Fruit fly (Drosophila melanogaster) whole organism, adult: ENCODE data around the gene mRpS33.

Experiments used
- CG11617 ChIP-seq: fragments of 200-800 bp; sonication (Bioruptor generic); optimal IDR thresholded peaks from 2 replicates; lab custom pipeline; 2017; ENCODE audit warnings: mild to moderate bottlenecking, missing biosample characterization, missing genetic modification reagents, missing genetic modification characterization
- CG12768 ChIP-seq: fragments of 200-800 bp; sonication (Bioruptor generic); optimal IDR thresholded peaks from 2 replicates; lab custom pipeline; 2017; ENCODE audit warnings: missing biosample characterization, missing genetic modification characterization, mild to moderate bottlenecking, moderate library complexity, missing genetic modification reagents
- CG14711 ChIP-seq: fragments of 200-800 bp; sonication (Bioruptor generic); optimal IDR thresholded peaks from 2 replicates; lab custom pipeline; 2018; ENCODE audit warnings: missing biosample characterization, mild to moderate bottlenecking, missing genetic modification characterization, moderate library complexity
- CG1620 ChIP-seq: fragments of 200-800 bp; sonication (Bioruptor generic); optimal IDR thresholded peaks from 2 replicates; lab custom pipeline; 2016; ENCODE audit warnings: missing biosample characterization, missing genetic modification characterization
- CG33017 ChIP-seq: fragments of 200-800 bp; sonication (Bioruptor generic); optimal IDR thresholded peaks from 2 replicates; lab custom pipeline; 2018; ENCODE audit warnings: missing biosample characterization, mild to moderate bottlenecking, missing genetic modification characterization, moderate library complexity
- CG5204 ChIP-seq: fragments of 200-800 bp; sonication (Bioruptor generic); optimal IDR thresholded peaks from 2 replicates; lab custom pipeline; 2016; ENCODE audit warnings: missing biosample characterization, missing genetic modification characterization
- CG7045 ChIP-seq: fragments of 200-800 bp; sonication (Bioruptor generic); optimal IDR thresholded peaks from 2 replicates; lab custom pipeline; 2017; ENCODE audit warnings: missing biosample characterization, mild to moderate bottlenecking, missing genetic modification characterization
- CG7101 ChIP-seq: fragments of 200-800 bp; sonication (Bioruptor generic); optimal IDR thresholded peaks from 2 replicates; lab custom pipeline; 2018; ENCODE audit warnings: missing biosample characterization, mild to moderate bottlenecking, missing genetic modification characterization, moderate library complexity
- Clk ChIP-seq: fragments of 200-800 bp; sonication (Bioruptor generic); optimal IDR thresholded peaks from 2 replicates; lab custom pipeline; 2017; ENCODE audit warnings: missing biosample characterization, missing genetic modification characterization
- Crg-1 ChIP-seq: fragments of 200-800 bp; sonication (Bioruptor generic); optimal IDR thresholded peaks from 2 replicates; lab custom pipeline; 2016; ENCODE audit warnings: missing biosample characterization, missing genetic modification characterization
- Hr96 ChIP-seq: fragments of 200-800 bp; sonication (Bioruptor generic); optimal IDR thresholded peaks from 2 replicates; lab custom pipeline; 2016; ENCODE audit warnings: missing biosample characterization, missing genetic modification characterization
- Mnt ChIP-seq: fragments of 200-800 bp; sonication (Bioruptor generic); optimal IDR thresholded peaks from 2 replicates; lab custom pipeline; 2016; ENCODE audit warnings: missing biosample characterization, mild to moderate bottlenecking, missing genetic modification characterization
- bab1 ChIP-seq: fragments of 200-800 bp; sonication (Bioruptor generic); optimal IDR thresholded peaks from 3 replicates; lab custom pipeline; 2019; ENCODE audit warnings: missing biosample characterization, mild to moderate bottlenecking, missing genetic modification characterization, moderate library complexity
- cic ChIP-seq: fragments of 200-800 bp; sonication (Bioruptor generic); optimal IDR thresholded peaks from 2 replicates; lab custom pipeline; 2017; ENCODE audit warnings: missing biosample characterization, mild to moderate bottlenecking, missing genetic modification characterization, moderate library complexity
- cnc ChIP-seq, 2 experiments: fragments of >200 bp; optimal IDR thresholded peaks; 2 replicates each; lab custom pipeline; 2017
- kay ChIP-seq: fragments of 200-800 bp; sonication (Bioruptor generic); peaks from one replicate; lab custom pipeline; 2016; ENCODE audit warnings: missing biosample characterization, missing genetic modification characterization, borderline replicate concordance
- ovo ChIP-seq: fragments of 200-800 bp; sonication (Bioruptor generic); optimal IDR thresholded peaks from 2 replicates; lab custom pipeline; 2016; ENCODE audit warnings: missing biosample characterization, missing genetic modification characterization
- pad ChIP-seq: fragments of 200-800 bp; sonication (Bioruptor generic); optimal IDR thresholded peaks from 3 replicates; lab custom pipeline; 2017; ENCODE audit warnings: missing biosample characterization, missing genetic modification characterization, mild to moderate bottlenecking, moderate library complexity, missing genetic modification reagents
- tj ChIP-seq: fragments of 200-800 bp; sonication (Bioruptor generic); optimal IDR thresholded peaks from 3 replicates; lab custom pipeline; 2017; ENCODE audit warnings: missing biosample characterization, mild to moderate bottlenecking, missing genetic modification characterization, moderate library complexity
- toe ChIP-seq: fragments of 200-800 bp; sonication (Bioruptor generic); optimal IDR thresholded peaks from 2 replicates; lab custom pipeline; 2016; ENCODE audit warnings: missing biosample characterization, missing genetic modification characterization

Gene mRpS33

DNA sequence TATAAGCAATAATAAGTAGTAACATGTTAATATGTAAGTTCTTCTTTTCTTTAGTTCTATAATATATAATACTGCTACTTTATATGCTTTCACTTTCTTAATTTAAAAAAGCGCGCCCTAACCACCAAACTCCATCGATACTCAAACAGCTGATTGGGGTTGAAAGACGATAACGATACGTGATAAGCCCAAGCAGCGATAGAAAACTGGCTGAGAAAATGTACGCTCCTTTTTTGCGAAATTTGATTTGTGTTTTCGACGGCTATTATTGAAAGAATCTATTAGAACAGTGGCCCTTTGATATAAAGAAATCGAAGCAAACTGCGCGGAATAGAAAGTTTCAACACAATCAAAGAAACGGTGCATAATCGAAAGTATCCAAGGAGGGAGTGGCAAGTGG is 19.5 kb upstream of the mRpS33 start, which contains the start of gene CG14883:
CG14883 (plus strand) TSS at position 178 of the 400 bp plus-strand sequence.
- peak; percentile 42 for TF ChIP-seq kay
- no peak for TF ChIP-seq pad

dm6 chr3R:16454192-16454591 is 17.8 kb upstream of the mRpS33 start, which contains the start of gene CG10405:
Gene CG10405 (plus strand): TSS chr3R:16454492.
- TF ChIP-seq kay, result no peak
- TF ChIP-seq pad, result no peak
- no peak for TF ChIP-seq cnc (optimal IDR thresholded peaks at IDR 0.05; lab: Kevin White, UChicago)
- no peak for TF ChIP-seq CG1620
- no peak for TF ChIP-seq bab1
- no peak for TF ChIP-seq Clk (GFP tag; lab: Kevin White, UChicago)
- TF ChIP-seq CG12768, result no peak
- no peak for TF ChIP-seq cic (GFP tag; lab: Kevin White, UChicago)
- TF ChIP-seq CG11617 (GFP tag; lab: Kevin White, UChicago), result no peak
- TF ChIP-seq ovo, result no peak
- no peak for TF ChIP-seq CG14711
- TF ChIP-seq Mnt (GFP tag; lab: Kevin White, UChicago), result no peak
- TF ChIP-seq CG7101, result no peak
- TF ChIP-seq tj (GFP tag; lab: Kevin White, UChicago), result no peak

- TF ChIP-seq Hr96 (GFP tag; lab: Kevin White, UChicago), result no peak
- peak; percentile 18 for TF ChIP-seq CG14711
- peak; percentile 9 for TF ChIP-seq CG33017
- peak; percentile 44 for TF ChIP-seq kay
- TF ChIP-seq CG7101, result peak; percentile 22
- TF ChIP-seq bab1, result peak; percentile 66
- no peak for TF ChIP-seq toe (GFP tag; lab: Kevin White, UChicago)
- TF ChIP-seq CG1620, result peak; percentile 9
Measured at dm6 chr3R:16453597-16453996, 17.2 kb upstream of the mRpS33 start, which contains the start of gene Pak3. Gene Pak3 (minus strand): TSS chr3R:16453821.

DNA sequence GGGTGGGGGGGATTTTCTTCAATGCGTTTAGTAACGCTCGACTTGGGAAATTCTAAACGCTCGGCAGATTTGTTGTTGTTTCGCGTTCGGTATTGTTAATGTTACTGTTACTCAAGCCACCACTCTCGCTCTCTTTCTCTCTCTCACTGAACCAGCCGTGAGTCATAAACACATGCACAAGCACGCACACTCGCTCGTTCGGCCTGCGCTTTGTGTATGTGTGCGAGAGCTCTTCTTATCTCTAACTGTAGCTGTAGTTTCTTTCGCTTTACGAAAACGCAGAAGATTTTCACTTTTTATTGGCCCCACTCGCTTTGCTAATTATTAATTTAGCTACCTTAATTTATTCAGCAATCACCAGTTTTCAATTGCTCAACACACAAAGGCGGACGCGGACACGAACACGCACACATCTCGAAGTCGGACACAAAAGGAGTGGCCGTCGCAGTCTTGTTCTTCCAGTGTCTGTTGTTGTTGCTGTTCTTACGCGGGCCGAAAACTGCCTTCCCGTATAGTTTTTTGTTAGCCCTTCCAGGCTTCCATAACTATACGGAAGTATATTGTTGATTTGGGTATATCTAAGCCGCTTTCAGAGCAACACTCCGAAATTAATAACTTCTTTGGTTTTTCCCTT is 16.7 kb upstream of the mRpS33 start:
- TF ChIP-seq toe (GFP tag; lab: Kevin White, UChicago) (no peak), pad (peak; percentile 52), CG12768 (peak; percentile 4), CG14711 (no peak), CG5204 (GFP tag; lab: Kevin White, UChicago) (no peak), ovo (peak; percentile 47), kay (peak; percentile 99), cic (GFP tag; lab: Kevin White, UChicago) (peak; percentile 41), CG1620 (no peak), Mnt (GFP tag; lab: Kevin White, UChicago) (peak; percentile 32)

- TF ChIP-seq CG7101, result peak; percentile 97
- TF ChIP-seq CG11617 (GFP tag; lab: Kevin White, UChicago), result peak; percentile 83
- peak; percentile 96 for TF ChIP-seq CG33017
- TF ChIP-seq CG12768, result peak; percentile 90
- peak; percentile 90 for TF ChIP-seq toe (GFP tag; lab: Kevin White, UChicago)
- TF ChIP-seq ovo, result peak; percentile 41
- peak; percentile 98 for TF ChIP-seq pad
- TF ChIP-seq CG1620, result peak; percentile 92
- TF ChIP-seq bab1, result peak; percentile 94
- TF ChIP-seq Mnt (GFP tag; lab: Kevin White, UChicago), result peak; percentile 74
- TF ChIP-seq CG7045, result peak; percentile 92
- peak; percentile 93 for TF ChIP-seq CG14711
- peak; percentile 91 for TF ChIP-seq Clk (GFP tag; lab: Kevin White, UChicago)
- TF ChIP-seq Hr96 (GFP tag; lab: Kevin White, UChicago), result peak; percentile 88
- no peak for TF ChIP-seq cnc (optimal IDR thresholded peaks at IDR 0.05; lab: Kevin White, UChicago)
- peak; percentile 86 for TF ChIP-seq Crg-1 (GFP tag; lab: Kevin White, UChicago)
- TF ChIP-seq kay, result peak; percentile 95
- peak; percentile 92 for TF ChIP-seq CG5204 (GFP tag; lab: Kevin White, UChicago)
- peak; percentile 66 for TF ChIP-seq cic (GFP tag; lab: Kevin White, UChicago)
- TF ChIP-seq tj (GFP tag; lab: Kevin White, UChicago), result no peak
Measured at dm6 chr3R:16449187-16449973, 13.0 kb upstream of the mRpS33 start.

dm6 chr3R:16448378-16449134 is 12.2 kb upstream of the mRpS33 start:
- TF ChIP-seq kay (peak; percentile 94), bab1 (no peak), tj (GFP tag; lab: Kevin White, UChicago) (peak; percentile 41), CG5204 (GFP tag; lab: Kevin White, UChicago) (peak; percentile 31), CG7045 (no peak), toe (GFP tag; lab: Kevin White, UChicago) (peak; percentile 33), CG33017 (peak; percentile 68), Hr96 (GFP tag; lab: Kevin White, UChicago) (no peak), CG12768 (peak; percentile 74), CG11617 (GFP tag; lab: Kevin White, UChicago) (peak; percentile 73)
